Worm (Caenorhabditis elegans): ENCODE data around the gene D1044.6.
A peak's percentile ranks its signal among the peaks of the same experiment; 100 is the strongest.

D1044.6 gene

DNA sequence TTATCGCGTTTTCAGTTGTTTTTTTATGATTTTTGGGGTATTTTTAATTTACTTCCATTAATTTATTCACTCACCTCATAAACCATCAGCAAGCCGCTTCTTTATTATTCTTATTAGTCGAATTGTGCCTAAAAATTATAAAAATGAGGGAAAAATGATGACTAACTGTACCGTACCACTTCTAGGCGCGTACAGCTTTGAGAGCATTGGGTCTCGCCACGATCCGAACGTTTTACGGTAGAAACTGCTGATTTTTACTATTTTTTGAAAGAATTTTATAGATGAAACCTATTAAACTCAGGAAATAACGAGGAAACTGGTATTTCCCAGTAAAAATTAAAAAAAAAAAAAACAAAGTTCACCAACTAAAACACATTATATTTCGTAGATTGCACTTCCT, at the start of gene D1044.6:
TSS of gene D1044.6 (minus strand) at position 128 of the 400 bp plus-strand sequence.
- TF ChIP-seq egl-27 (tag; optimal IDR thresholded peaks at IDR 0.05) (no peak), dmd-4 (tag; optimal IDR thresholded peaks at IDR 0.05) (no peak), snpc-4 (tag; optimal IDR thresholded peaks at IDR 0.05) (no peak), gmeb-1 (tag; optimal IDR thresholded peaks at IDR 0.05) (no peak), ceh-16 (tag; optimal IDR thresholded peaks at IDR 0.05) (no peak), lsy-2 (tag; optimal IDR thresholded peaks at IDR 0.05) (no peak)

DNA sequence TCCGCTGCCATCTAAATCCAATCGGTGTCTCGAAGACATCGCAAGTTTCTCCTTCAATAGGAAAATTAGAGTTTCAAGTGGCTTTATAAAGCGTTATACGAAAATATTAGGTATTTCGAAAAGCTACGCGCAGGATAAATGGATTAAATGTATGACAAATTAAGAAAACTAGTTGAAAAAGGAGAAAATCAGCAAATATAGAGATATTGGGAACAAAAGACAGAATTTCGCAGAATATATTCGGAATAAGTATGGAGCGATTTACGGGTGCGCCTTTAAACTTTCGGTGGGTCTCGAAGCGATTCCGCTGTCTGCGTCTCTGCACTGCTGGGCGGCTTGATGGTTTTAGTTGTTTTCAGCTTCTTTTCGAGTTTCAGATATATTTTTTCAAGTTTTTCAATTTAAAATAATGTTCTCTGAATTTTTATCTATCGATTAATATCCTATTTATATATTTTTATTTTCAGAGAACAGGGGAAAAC, 48.7 kb upstream of the D1044.6 start, which contains the start of the genes ddx-15 and ucr-1:
TSS of gene ddx-15 (minus strand) at position 51 of the 482 bp plus-strand sequence.
TSS of gene ucr-1 (plus strand) at position 468 of the 482 bp plus-strand sequence.
- TF ChIP-seq ama-1 (optimal IDR thresholded peaks at IDR 0.05) (no peak), fos-1 (tag; optimal IDR thresholded peaks at IDR 0.05) (peak; percentile 17), alr-1 (tag; optimal IDR thresholded peaks at IDR 0.05) (no peak), ceh-82 (tag; optimal IDR thresholded peaks at IDR 0.05) (no peak), lin-13 (GFP tag; optimal IDR thresholded peaks at IDR 0.05) (peak; percentile 77), F13H6.1 (tag; optimal IDR thresholded peaks at IDR 0.05) (peak; percentile 6), nhr-129 (tag; optimal IDR thresholded peaks at IDR 0.05) (peak; percentile 28), ceh-16 (tag; optimal IDR thresholded peaks at IDR 0.05) (peak; percentile 4), nhr-25 (tag; optimal IDR thresholded peaks at IDR 0.05) (peak; percentile 23), nhr-12 (tag; optimal IDR thresholded peaks at IDR 0.05) (no peak), sem-4 (tag; optimal IDR thresholded peaks at IDR 0.05) (no peak), nhr-6 (tag; optimal IDR thresholded peaks at IDR 0.05) (no peak), ZK546.5 (tag; optimal IDR thresholded peaks at IDR 0.05) (no peak), sma-3 (GFP tag; optimal IDR thresholded peaks at IDR 0.05) (peak; percentile 57), elt-1 (tag; optimal IDR thresholded peaks at IDR 0.05) (no peak), mab-5 (tag; optimal IDR thresholded peaks at IDR 0.05) (no peak), skn-1 (tag; optimal IDR thresholded peaks at IDR 0.05) (no peak), mdl-1 (tag; optimal IDR thresholded peaks at IDR 0.05) (no peak), nhr-237 (tag; optimal IDR thresholded peaks at IDR 0.05) (no peak), egl-27 (tag; optimal IDR thresholded peaks at IDR 0.05) (no peak), snpc-4 (tag; optimal IDR thresholded peaks at IDR 0.05) (peak; percentile 17), R02D3.7 (tag; optimal IDR thresholded peaks at IDR 0.05) (peak; percentile 53), Y55F3AM.14 (GFP tag; optimal IDR thresholded peaks at IDR 0.05) (no peak), gmeb-1 (tag; optimal IDR thresholded peaks at IDR 0.05) (peak; percentile 80), unc-39 (tag; optimal IDR thresholded peaks at IDR 0.05) (no peak), dmd-4 (tag; optimal IDR thresholded peaks at IDR 0.05) (no peak), lin-11 (tag; optimal IDR thresholded peaks at IDR 0.05) (peak; percentile 80), ztf-11 (tag; optimal IDR thresholded peaks at IDR 0.05) (no peak), nhr-23 (tag; optimal IDR thresholded peaks at IDR 0.05) (no peak), lsy-2 (tag; optimal IDR thresholded peaks at IDR 0.05) (peak; percentile 29 to 85), unc-62 (GFP tag; optimal IDR thresholded peaks at IDR 0.05) (no peak), mbf-1 (tag; optimal IDR thresholded peaks at IDR 0.05) (no peak), nhr-77 (tag; optimal IDR thresholded peaks at IDR 0.05) (no peak), nhr-11 (tag; optimal IDR thresholded peaks at IDR 0.05) (no peak), C34F6.9 (tag; optimal IDR thresholded peaks at IDR 0.05) (peak; percentile 84), ztf-1 (GFP tag; conservative IDR thresholded peaks at IDR 0.05) (no peak), ztf-4 (tag; optimal IDR thresholded peaks at IDR 0.05) (no peak), nhr-10 (tag; optimal IDR thresholded peaks at IDR 0.05) (no peak), peb-1 (tag; optimal IDR thresholded peaks at IDR 0.05) (no peak), nhr-21 (tag; optimal IDR thresholded peaks at IDR 0.05) (peak; percentile 16), elt-3 (tag; optimal IDR thresholded peaks at IDR 0.05) (no peak), blmp-1 (tag; optimal IDR thresholded peaks at IDR 0.05; ENCODE audit: insufficient read depth) (peak; percentile 33), unc-55 (GFP tag; optimal IDR thresholded peaks at IDR 0.05) (peak; percentile 89), zag-1 (tag; optimal IDR thresholded peaks at IDR 0.05) (no peak), crh-2 (tag; optimal IDR thresholded peaks at IDR 0.05) (peak; percentile 57), sma-9 (GFP tag; optimal IDR thresholded peaks at IDR 0.05) (peak; percentile 38), sma-9 (tag; optimal IDR thresholded peaks at IDR 0.05) (no peak), aly-2 (tag; optimal IDR thresholded peaks at IDR 0.05) (no peak), lin-39 (tag; optimal IDR thresholded peaks at IDR 0.05) (no peak)
